Worm (Caenorhabditis elegans): Measurements from ENCODE around the gene R04A9.9.
"Not testable (repeated sequence)": the region's sequence is repeated elsewhere in the genome, so short reads cannot be mapped to it uniquely, and the experiment has no call there.

The R04A9.9 gene

DNA sequence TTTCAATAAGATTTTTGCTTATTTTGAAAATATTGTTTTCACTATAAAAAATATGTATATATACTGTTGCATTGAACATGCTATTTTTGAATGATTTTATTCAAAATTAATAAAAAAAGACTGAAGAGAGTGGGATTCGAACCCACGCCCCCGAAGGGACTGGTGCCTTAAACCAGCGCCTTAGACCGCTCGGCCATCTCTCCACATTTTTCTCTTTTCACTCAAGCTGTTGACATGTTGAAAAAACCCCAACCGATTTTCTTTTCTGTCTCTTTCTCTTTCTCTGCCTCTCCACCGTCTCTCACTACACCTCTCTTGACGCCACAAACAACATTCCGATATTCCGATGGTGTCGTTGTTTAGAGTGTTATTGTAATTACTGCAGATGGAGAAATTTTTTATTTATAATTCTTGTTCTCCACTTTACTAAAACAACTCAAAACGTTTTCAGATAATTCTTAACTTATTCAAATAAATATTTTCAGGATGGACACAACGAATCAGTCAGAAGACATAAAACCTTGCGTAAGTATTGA is 37.2 kb downstream of the R04A9.9 start, which contains the start of gene sor-3:
Gene sor-3, plus strand, starts transcription at position 486 of the 536 bp plus-strand sequence.
- peak; percentile 62 for TF ChIP-seq ets-7 (tag; optimal IDR thresholded peaks at IDR 0.05)
- TF ChIP-seq tbx-11 (GFP tag; IDR thresholded peaks at IDR 0.05) = peak; percentile 90
- peak; percentile 65 for TF ChIP-seq B0310.2 (tag; optimal IDR thresholded peaks at IDR 0.05)
- peak; percentile 90 for TF ChIP-seq scrt-1 (GFP tag; IDR thresholded peaks at IDR 0.05)
- peak; percentile 78 for TF ChIP-seq ceh-36 (tag; optimal IDR thresholded peaks at IDR 0.05)
- peak; percentile 65 for TF ChIP-seq hmbx-1 (tag; optimal IDR thresholded peaks at IDR 0.05)
- TF ChIP-seq tbx-37 (GFP tag; conservative IDR thresholded peaks at IDR 0.05) = peak; percentile 94
- peak; percentile 91 for TF ChIP-seq sea-1 (GFP tag; conservative IDR thresholded peaks at IDR 0.05)
- peak; percentile 70 for TF ChIP-seq ceh-13 (GFP tag; optimal IDR thresholded peaks at IDR 0.05)
- TF ChIP-seq pes-1 (GFP tag; IDR thresholded peaks at IDR 0.05) = peak; percentile 91
- TF ChIP-seq aly-1 (tag; optimal IDR thresholded peaks at IDR 0.05) = peak; percentile 69
- TF ChIP-seq tra-4 (tag; optimal IDR thresholded peaks at IDR 0.05) = peak; percentile 75
- TF ChIP-seq hnd-1 (tag; optimal IDR thresholded peaks at IDR 0.05) = peak; percentile 85
- peak; percentile 94 for TF ChIP-seq hmg-4 (GFP tag; optimal IDR thresholded peaks at IDR 0.05)
- no peak for TF ChIP-seq ama-1 (optimal IDR thresholded peaks at IDR 0.05)
- peak; percentile 96 for TF ChIP-seq F13C5.2 (tag; optimal IDR thresholded peaks at IDR 0.05)
- TF ChIP-seq flt-1 (GFP tag; IDR thresholded peaks at IDR 0.05) = peak; percentile 85

- peak; percentile 18 for TF ChIP-seq ceh-36 (tag; optimal IDR thresholded peaks at IDR 0.05)
- peak; percentile 93 for TF ChIP-seq pes-1 (GFP tag; IDR thresholded peaks at IDR 0.05)
- TF ChIP-seq sea-1 (GFP tag; conservative IDR thresholded peaks at IDR 0.05) = peak; percentile 90
- peak; percentile 91 for TF ChIP-seq scrt-1 (GFP tag; IDR thresholded peaks at IDR 0.05)
- TF ChIP-seq flt-1 (GFP tag; IDR thresholded peaks at IDR 0.05) = peak; percentile 93
- TF ChIP-seq tbx-11 (GFP tag; IDR thresholded peaks at IDR 0.05) = peak; percentile 87
- peak; percentile 89 for TF ChIP-seq tbx-37 (GFP tag; conservative IDR thresholded peaks at IDR 0.05)
Observed at ce11 chrX:351398-351797, 39.0 kb downstream of the R04A9.9 start.

DNA sequence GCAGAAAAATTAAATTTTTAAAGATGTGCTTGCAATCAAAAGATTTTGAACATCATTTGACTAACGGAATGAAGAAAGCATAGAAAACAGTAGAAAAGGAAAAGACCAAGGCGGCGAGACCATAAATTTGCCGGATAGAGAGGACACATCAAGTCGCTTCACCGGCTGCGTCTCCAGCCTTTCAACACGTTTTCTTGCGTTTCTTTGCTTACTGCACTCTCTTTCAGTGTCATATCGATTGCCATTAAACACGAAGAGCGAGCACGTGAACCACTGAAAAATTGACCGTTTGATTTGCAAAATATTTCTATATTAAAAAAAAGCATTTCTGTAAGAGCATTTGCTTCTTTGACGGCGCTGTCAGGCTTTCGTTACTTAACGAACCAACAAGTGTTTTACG is 42.2 kb downstream of the R04A9.9 start:
- TF ChIP-seq tbx-11 (GFP tag; IDR thresholded peaks at IDR 0.05) = no peak
- no peak for TF ChIP-seq hmbx-1 (tag; optimal IDR thresholded peaks at IDR 0.05)
- no peak for TF ChIP-seq pes-1 (GFP tag; IDR thresholded peaks at IDR 0.05)
- no peak for TF ChIP-seq B0310.2 (tag; optimal IDR thresholded peaks at IDR 0.05)
- no peak for TF ChIP-seq aly-1 (tag; optimal IDR thresholded peaks at IDR 0.05)
- no peak for TF ChIP-seq hmg-4 (GFP tag; optimal IDR thresholded peaks at IDR 0.05)
- TF ChIP-seq ceh-36 (tag; optimal IDR thresholded peaks at IDR 0.05) = no peak
- TF ChIP-seq hnd-1 (tag; optimal IDR thresholded peaks at IDR 0.05) = no peak
- no peak for TF ChIP-seq ceh-13 (GFP tag; optimal IDR thresholded peaks at IDR 0.05)
- TF ChIP-seq tbx-37 (GFP tag; conservative IDR thresholded peaks at IDR 0.05) = no peak
- no peak for TF ChIP-seq ama-1 (optimal IDR thresholded peaks at IDR 0.05)
- TF ChIP-seq sea-1 (GFP tag; conservative IDR thresholded peaks at IDR 0.05) = no peak
- TF ChIP-seq ets-7 (tag; optimal IDR thresholded peaks at IDR 0.05) = no peak
- no peak for TF ChIP-seq tra-4 (tag; optimal IDR thresholded peaks at IDR 0.05)
- TF ChIP-seq flt-1 (GFP tag; IDR thresholded peaks at IDR 0.05) = no peak
- no peak for TF ChIP-seq scrt-1 (GFP tag; IDR thresholded peaks at IDR 0.05)
- TF ChIP-seq F13C5.2 (tag; optimal IDR thresholded peaks at IDR 0.05) = no peak

DNA sequence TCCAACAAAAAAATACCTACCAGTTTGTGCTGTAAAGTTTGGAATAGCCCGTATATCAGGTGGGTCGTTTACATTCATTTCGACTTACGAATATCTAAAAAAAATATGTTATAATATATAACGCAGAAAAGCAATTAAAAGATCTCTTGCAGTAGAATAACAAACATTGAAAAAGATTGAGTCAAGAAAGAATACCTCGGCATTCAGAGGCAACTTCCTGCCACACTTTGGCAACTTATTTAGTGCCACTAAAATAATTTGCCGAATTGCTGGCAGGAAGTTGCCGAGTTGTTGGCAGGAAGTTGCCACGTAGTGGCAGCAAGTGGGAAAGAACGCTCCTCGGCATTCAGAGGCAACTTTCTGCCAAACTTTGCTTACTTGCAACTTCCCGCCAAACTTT is 43.3 kb downstream of the R04A9.9 start, which contains the start of gene C04E7.3:
Gene C04E7.3, minus strand, starts transcription at position 101 of the 400 bp plus-strand sequence.
- TF ChIP-seq ceh-36 (tag; optimal IDR thresholded peaks at IDR 0.05); flt-1 (GFP tag; IDR thresholded peaks at IDR 0.05); scrt-1 (GFP tag; IDR thresholded peaks at IDR 0.05): not testable (repeated sequence)

DNA sequence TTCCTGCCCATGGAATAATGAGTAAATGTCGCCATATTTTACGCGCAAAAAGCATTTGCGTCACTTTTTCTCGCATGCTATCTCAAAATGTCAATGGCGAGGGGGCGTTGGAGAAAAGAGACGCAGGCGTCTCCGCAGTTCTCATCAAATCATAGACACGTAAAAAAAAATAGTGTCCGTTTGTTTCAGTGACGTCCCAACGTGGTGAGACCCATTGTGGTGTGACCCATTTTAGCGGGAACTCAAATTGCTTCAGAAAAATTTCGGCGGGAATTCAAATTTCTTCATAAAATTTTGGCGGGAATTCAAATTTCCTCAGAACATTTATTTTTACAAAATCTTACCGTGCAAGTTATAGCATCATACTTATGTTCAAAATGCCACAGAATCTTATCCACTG is 46.5 kb downstream of the R04A9.9 start:
- no peak for TF ChIP-seq tra-4 (tag; optimal IDR thresholded peaks at IDR 0.05)
- no peak for TF ChIP-seq B0310.2 (tag; optimal IDR thresholded peaks at IDR 0.05)
- no peak for TF ChIP-seq ceh-36 (tag; optimal IDR thresholded peaks at IDR 0.05)
- TF ChIP-seq flt-1 (GFP tag; IDR thresholded peaks at IDR 0.05) = no peak
- no peak for TF ChIP-seq sea-1 (GFP tag; conservative IDR thresholded peaks at IDR 0.05)
- TF ChIP-seq hmbx-1 (tag; optimal IDR thresholded peaks at IDR 0.05) = no peak
- TF ChIP-seq hnd-1 (tag; optimal IDR thresholded peaks at IDR 0.05) = no peak
- no peak for TF ChIP-seq aly-1 (tag; optimal IDR thresholded peaks at IDR 0.05)
